Worm (Caenorhabditis elegans) whole organism, L1 larva: ENCODE results near the gene F26G1.5.

Experiments used
- nhr-28 ChIP-seq: fragments of 150-350 bp; optimal IDR thresholded peaks from 2 replicates; lab custom pipeline; 2014; ENCODE audit warnings: missing biosample characterization, missing genetic modification characterization
- skn-1 ChIP-seq: fragments of 150-350 bp; optimal IDR thresholded peaks from 2 replicates; lab custom pipeline; 2014; ENCODE audit warnings: missing biosample characterization, missing genetic modification characterization

- TF ChIP-seq skn-1 = no peak
- TF ChIP-seq nhr-28 (tag; lab: Kevin White, UChicago) = no peak
Observed at ce11 chrII:4726750-4727384, 44.3 kb downstream of the F26G1.5 start.
